Worm (Caenorhabditis elegans) whole organism, L4 larva: ENCODE measurements around the gene npl-4.2.

Experiments
- ces-1 ChIP-seq: fragments of 150-350 bp; sonication (generic microtip); optimal IDR thresholded peaks from 4 replicates; lab custom pipeline; 2014; ENCODE audit warnings: missing biosample characterization, missing genetic modification reagents, missing genetic modification characterization
- egl-27 ChIP-seq: sonication (generic microtip); optimal IDR thresholded peaks from 3 replicates; lab custom pipeline; 2017; ENCODE audit warnings: missing biosample characterization, missing genetic modification reagents, missing genetic modification characterization
- fkh-10 ChIP-seq: fragments of 150-350 bp; optimal IDR thresholded peaks from 2 replicates; lab custom pipeline; 2014; ENCODE audit warnings: missing biosample characterization, missing genetic modification reagents, missing genetic modification characterization
- hif-1 ChIP-seq, 2 experiments: sonication (generic microtip); optimal IDR thresholded peaks; 2 replicates each; lab custom pipeline; 2016 to 2017; ENCODE audit warnings: missing compliant biosample characterization in 2 of 2, missing genetic modification characterization in 2 of 2, missing genetic modification reagents in 2 of 2, missing genotype in 2 of 2, mild to moderate bottlenecking in 1 of 2
- lin-15B ChIP-seq: fragments of 150-350 bp; sonication (generic microtip); optimal IDR thresholded peaks from 3 replicates; lab custom pipeline; 2014; ENCODE audit warnings: missing biosample characterization, missing genetic modification characterization
- mdl-1 ChIP-seq, 2 experiments: fragments of 150-350 bp in 1 of 2; sonication (generic microtip) in 1 of 2; optimal IDR thresholded peaks; 2 replicates each; lab custom pipeline; 2014 to 2017; ENCODE audit warnings: missing biosample characterization in 2 of 2, missing genetic modification characterization in 2 of 2
- pha-4 ChIP-seq, 2 experiments: fragments of 150-350 bp in 1 of 2; fragments of 200-800 bp in 1 of 2; sonication (Bioruptor generic) in 1 of 2; IDR thresholded peaks in 1 of 2; optimal IDR thresholded peaks in 1 of 2; 2 replicates each; pipeline versions ENCODE4 v1.3.6 to Lab custom; 2014 to 2022; ENCODE audit warnings: missing genetic modification characterization in 2 of 2, missing genetic modification reagents in 2 of 2, missing biosample characterization in 1 of 2, missing compliant biosample characterization in 1 of 2
- saeg-2 ChIP-seq: fragments of 200-800 bp; sonication (Bioruptor generic); IDR thresholded peaks from 2 replicates; pipeline ENCODE4 v1.3.6; 2022; ENCODE audit warnings: missing genetic modification reagents, missing genetic modification characterization, missing compliant biosample characterization
- unc-130 ChIP-seq: sonication (generic microtip); optimal IDR thresholded peaks from 2 replicates; lab custom pipeline; 2016; ENCODE audit warnings: missing genetic modification reagents, missing genetic modification characterization, missing compliant biosample characterization
- unc-62 ChIP-seq, 3 experiments: fragments of 150-350 bp in 1 of 3; sonication (generic microtip); optimal IDR thresholded peaks in 2 of 3; peaks in 1 of 3; 1 replicate in 1 of 3; 2 replicates in 2 of 3; lab custom pipeline; 2014 to 2017; ENCODE audit warnings: missing biosample characterization in 3 of 3, missing genetic modification characterization in 3 of 3, missing genetic modification reagents in 3 of 3, missing genotype in 1 of 3
- zfp-3 ChIP-seq: fragments of 200-800 bp; sonication (Bioruptor generic); conservative IDR thresholded peaks from 2 replicates; pipeline ENCODE4 v1.3.6; 2022; ENCODE audit warnings: missing genetic modification reagents, missing genetic modification characterization, missing compliant biosample characterization

DNA sequence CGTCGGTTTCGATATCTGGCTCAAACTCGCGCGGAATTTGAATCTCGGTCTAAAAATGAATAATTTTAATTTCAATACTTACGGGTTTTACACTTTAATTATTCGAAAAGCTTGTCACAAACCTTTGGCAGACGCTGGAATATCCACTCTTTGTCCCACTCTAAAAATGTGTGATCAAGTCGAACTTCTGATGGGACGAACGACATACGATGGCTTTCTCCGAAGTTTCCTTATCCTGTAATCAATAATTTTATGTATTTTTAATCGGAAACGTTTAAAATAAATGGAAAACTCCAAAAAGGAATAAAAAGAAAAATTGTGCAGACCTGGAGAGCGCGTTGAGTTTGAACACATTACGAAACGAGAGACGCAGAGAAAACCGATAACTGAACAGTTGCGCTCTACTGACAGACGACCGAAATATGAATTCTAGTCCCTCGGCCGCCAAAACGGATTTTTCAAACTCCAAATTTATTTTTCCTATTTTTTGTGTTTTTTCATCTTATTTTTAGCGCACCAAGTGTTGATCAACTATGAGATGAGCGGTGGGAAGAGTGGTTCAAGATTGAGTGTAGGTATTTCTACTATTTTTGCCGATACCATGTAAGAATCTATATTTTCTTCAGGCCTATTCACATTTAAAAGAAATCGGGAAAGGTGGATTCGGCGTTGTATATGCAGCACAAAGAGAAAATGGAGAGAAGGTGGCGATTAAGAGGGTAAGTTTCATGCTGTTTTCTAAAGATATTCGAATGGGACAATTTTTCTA is 26.7 kb downstream of the npl-4.2 start, which contains the start of the genes sam-4, F59E12.17 and zyg-1:
- no peak for TF ChIP-seq saeg-2
- TF ChIP-seq pha-4 (GFP tag; IDR thresholded peaks at IDR 0.05; lab: Robert Waterston, UW), result no peak
- peak; percentile 70 for TF ChIP-seq pha-4 (tag; optimal IDR thresholded peaks at IDR 0.05; lab: Kevin White, UChicago)
- TF ChIP-seq egl-27 (tag; lab: Kevin White, UChicago), result no peak
- TF ChIP-seq unc-130 (GFP tag; lab: Kevin White, UChicago), result peak; percentile 88
- TF ChIP-seq lin-15B, result peak; percentile 31
- peak in 1 of 2 experiments; percentile 9 for TF ChIP-seq mdl-1 (tag; optimal IDR thresholded peaks at IDR 0.05; lab: Kevin White, UChicago)
- no peak for TF ChIP-seq zfp-3
- peak in 1 of 2 experiments; percentile 70 for TF ChIP-seq hif-1 (tag; optimal IDR thresholded peaks at IDR 0.05; lab: Kevin White, UChicago)
- TF ChIP-seq ces-1 (GFP tag; lab: Kevin White, UChicago), result no peak
- TF ChIP-seq fkh-10 (GFP tag; lab: Kevin White, UChicago), result peak; percentile 13
- peak in 1 of 2 experiments; percentile 52 for TF ChIP-seq unc-62 (GFP tag; optimal IDR thresholded peaks at IDR 0.05 in 1 of 2; lab: Kevin White, UChicago)
- no peak for TF ChIP-seq unc-62 (tag; optimal IDR thresholded peaks at IDR 0.05; lab: Kevin White, UChicago)
